Worm (Caenorhabditis elegans) whole organism, L4 larva: Measurements from ENCODE around the gene Y41D4B.24.

Source experiments
- F37D6.2 ChIP-seq: sonication (generic microtip); optimal IDR thresholded peaks from 2 replicates; lab custom pipeline; 2016; ENCODE audit warnings: mild to moderate bottlenecking, missing genetic modification characterization, missing compliant biosample characterization
- F49E8.2 ChIP-seq: sonication (generic microtip); optimal IDR thresholded peaks from 2 replicates; lab custom pipeline; 2016; ENCODE audit warnings: missing compliant biosample characterization, mild to moderate bottlenecking, missing genetic modification characterization, borderline replicate concordance
- R02D3.7 ChIP-seq: fragments of 150-350 bp; sonication (generic microtip); optimal IDR thresholded peaks from 3 replicates; lab custom pipeline; 2014; ENCODE audit warnings: missing biosample characterization, missing genetic modification characterization
- ceh-82 ChIP-seq: sonication (generic microtip); optimal IDR thresholded peaks from 2 replicates; lab custom pipeline; 2017; ENCODE audit warnings: missing biosample characterization, missing genetic modification characterization
- lin-15B ChIP-seq: fragments of 150-350 bp; sonication (generic microtip); optimal IDR thresholded peaks from 3 replicates; lab custom pipeline; 2014; ENCODE audit warnings: missing biosample characterization, missing genetic modification characterization
- lsy-2 ChIP-seq, 2 experiments: fragments of 150-350 bp in 1 of 2; sonication (generic microtip) in 1 of 2; optimal IDR thresholded peaks; 2 replicates each; lab custom pipeline; 2014 to 2017; ENCODE audit warnings: missing biosample characterization in 2 of 2, missing genetic modification characterization in 2 of 2
- mdl-1 ChIP-seq, 2 experiments: fragments of 150-350 bp in 1 of 2; sonication (generic microtip) in 1 of 2; optimal IDR thresholded peaks; 2 replicates each; lab custom pipeline; 2014 to 2017; ENCODE audit warnings: missing biosample characterization in 2 of 2, missing genetic modification characterization in 2 of 2
- nhr-76 ChIP-seq: fragments of 150-350 bp; optimal IDR thresholded peaks from 2 replicates; lab custom pipeline; 2014; ENCODE audit warnings: missing biosample characterization, missing genetic modification characterization
- skn-1 ChIP-seq: fragments of 150-350 bp; optimal IDR thresholded peaks from 2 replicates; lab custom pipeline; 2014; ENCODE audit warnings: missing biosample characterization, missing genetic modification characterization
- snpc-4 ChIP-seq: fragments of 150-350 bp; optimal IDR thresholded peaks from 2 replicates; lab custom pipeline; 2014; ENCODE audit warnings: missing biosample characterization, missing genetic modification characterization

- no peak for TF ChIP-seq lsy-2 (tag; optimal IDR thresholded peaks at IDR 0.05; lab: Kevin White, UChicago)
- no peak for TF ChIP-seq F49E8.2 (tag; lab: Kevin White, UChicago)
- no peak for TF ChIP-seq skn-1 (tag; lab: Kevin White, UChicago)
- no peak for TF ChIP-seq mdl-1 (tag; optimal IDR thresholded peaks at IDR 0.05; lab: Kevin White, UChicago)
- TF ChIP-seq F37D6.2 = no peak
- TF ChIP-seq nhr-76 = no peak
- no peak for TF ChIP-seq snpc-4 (tag; lab: Kevin White, UChicago)
- TF ChIP-seq ceh-82 (tag; lab: Kevin White, UChicago) = no peak
- TF ChIP-seq lin-15B (tag; lab: Kevin White, UChicago) = no peak
- TF ChIP-seq R02D3.7 = no peak
These were observed 28.6 kb upstream of the Y41D4B.24 start for ce11 chrIV:1710535-1710934.
